Worm (Caenorhabditis elegans) whole organism, L4/young adult: ENCODE data around the gene fig-1.

ENCODE experiments used
- W03F9.2 ChIP-seq: fragments of 150-350 bp; optimal IDR thresholded peaks from 2 replicates; lab custom pipeline; 2014; ENCODE audit warnings: missing biosample characterization, missing genetic modification characterization
- dao-5 ChIP-seq: sonication (generic microtip); optimal IDR thresholded peaks from 2 replicates; lab custom pipeline; 2016; ENCODE audit warnings: missing genotype, missing genetic modification characterization, moderate library complexity, missing compliant biosample characterization
- him-1 ChIP-seq: sonication (generic microtip); optimal IDR thresholded peaks from 2 replicates; lab custom pipeline; 2016; ENCODE audit warnings: missing genotype, missing genetic modification reagents, missing genetic modification characterization, missing compliant biosample characterization

Gene fig-1

DNA sequence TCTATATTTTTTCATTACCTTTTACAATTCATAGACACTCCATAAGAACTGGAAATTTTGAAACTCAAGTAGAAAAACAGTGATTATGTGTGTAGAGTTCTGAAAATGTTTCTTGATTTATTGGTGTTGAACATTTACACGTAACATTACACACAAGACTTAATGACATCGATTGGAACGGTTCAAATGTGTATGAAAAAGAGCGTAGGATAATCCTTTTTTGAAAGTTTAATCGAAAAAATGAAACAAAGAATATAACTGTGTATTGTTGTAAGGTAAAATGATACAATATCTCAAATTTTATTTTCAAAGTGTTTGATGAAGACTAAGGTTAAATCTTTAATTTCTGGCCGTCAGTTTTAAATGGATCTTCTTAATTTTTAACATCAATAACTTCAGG lies at the start of gene fig-1:
TSS of gene fig-1 (minus strand) at position 101 of the 400 bp plus-strand sequence.
- no peak for TF ChIP-seq him-1 (tag; lab: Kevin White, UChicago)
- no peak for TF ChIP-seq dao-5 (tag; lab: Kevin White, UChicago)
- TF ChIP-seq W03F9.2, result no peak

DNA sequence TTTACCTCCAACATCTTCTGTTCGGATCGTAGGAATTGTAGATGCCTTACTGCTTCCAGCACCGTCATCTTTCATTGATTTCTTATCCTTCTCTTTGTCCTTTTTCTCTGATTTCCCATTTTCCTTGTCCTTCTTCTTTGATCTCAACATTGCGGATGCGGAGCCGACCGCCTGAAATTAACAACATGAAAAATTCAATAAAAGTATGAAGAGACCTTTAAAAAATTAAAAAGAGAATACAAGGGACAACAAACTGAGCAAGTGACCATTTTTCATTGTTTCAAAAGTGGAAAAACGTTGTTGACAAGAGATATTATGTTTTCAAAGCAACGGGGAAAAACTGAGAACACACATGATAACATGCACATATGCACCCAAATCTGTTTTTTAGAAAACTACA lies 49.7 kb upstream of the fig-1 start:
- TF ChIP-seq dao-5 (tag; lab: Kevin White, UChicago) (no peak), W03F9.2 (no peak), him-1 (tag; lab: Kevin White, UChicago) (no peak)

DNA sequence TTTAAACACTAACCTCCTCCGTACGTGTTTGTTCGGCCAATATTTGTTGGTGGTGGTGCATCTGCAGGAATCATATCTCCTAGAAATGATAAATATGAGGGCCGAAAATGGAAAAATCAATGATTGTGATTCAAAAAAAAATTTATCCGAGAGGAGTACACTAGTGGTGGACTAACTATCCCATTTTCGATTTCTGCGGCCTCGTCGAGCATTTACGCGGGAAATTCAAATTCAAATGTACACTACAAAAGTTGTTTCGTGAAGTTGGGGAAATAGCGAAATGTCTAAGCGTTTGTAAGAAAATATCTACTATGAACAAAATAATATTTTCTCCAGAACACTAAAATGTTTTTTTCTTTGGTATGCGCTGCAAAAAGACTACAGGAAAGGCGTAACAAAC lies 48.3 kb upstream of the fig-1 start:
- TF ChIP-seq dao-5 (tag; lab: Kevin White, UChicago) (no peak), W03F9.2 (peak; percentile 22)

DNA sequence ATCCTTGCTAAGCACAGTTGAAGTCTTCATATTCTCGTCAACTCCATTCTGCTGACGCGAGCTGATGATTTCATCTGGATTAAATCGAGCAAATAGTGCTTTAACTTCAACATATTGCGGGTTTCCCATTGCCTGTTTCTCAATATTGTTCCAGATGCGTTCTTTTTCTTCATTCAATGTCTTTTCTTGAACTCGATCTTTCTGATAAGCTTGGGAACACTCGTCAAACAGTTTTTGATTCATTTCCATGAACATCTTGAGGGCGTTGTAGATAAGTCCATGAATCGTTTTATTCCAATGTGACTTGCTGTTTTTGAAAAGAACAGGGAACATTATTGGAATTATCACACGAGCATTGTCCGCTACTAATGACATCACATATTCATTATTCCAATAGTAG lies 46.7 kb upstream of the fig-1 start:
- TF ChIP-seq W03F9.2, result no peak
- no peak for TF ChIP-seq him-1 (tag; lab: Kevin White, UChicago)
- TF ChIP-seq dao-5 (tag; lab: Kevin White, UChicago), result no peak

DNA sequence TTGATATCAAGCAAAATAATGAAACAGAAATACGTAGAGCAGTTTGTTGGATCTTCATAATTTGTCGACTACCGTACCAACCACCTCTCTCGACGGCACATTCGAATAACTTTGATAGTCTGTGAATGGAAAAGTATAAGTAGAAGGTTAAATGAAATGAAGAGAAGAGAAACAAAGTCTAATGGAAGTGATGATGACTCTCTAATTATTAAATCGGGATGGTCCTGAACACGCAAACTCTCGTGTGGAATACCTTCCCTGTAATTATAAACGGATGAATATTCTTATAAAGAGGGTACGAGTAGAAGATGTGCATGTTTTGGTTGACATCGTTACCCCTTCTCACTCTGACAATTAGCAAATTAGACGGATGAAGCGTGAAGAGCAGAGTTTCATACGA lies 41.8 kb upstream of the fig-1 start, which contains the start of the genes C13G3.12 and hot-6:
TSS of gene C13G3.12 (minus strand) at position 101 of the 400 bp plus-strand sequence.
TSS of gene hot-6 (minus strand) at position 121 of the 400 bp plus-strand sequence.
- TF ChIP-seq him-1 (tag; lab: Kevin White, UChicago), result no peak
- no peak for TF ChIP-seq W03F9.2
- TF ChIP-seq dao-5 (tag; lab: Kevin White, UChicago), result no peak

DNA sequence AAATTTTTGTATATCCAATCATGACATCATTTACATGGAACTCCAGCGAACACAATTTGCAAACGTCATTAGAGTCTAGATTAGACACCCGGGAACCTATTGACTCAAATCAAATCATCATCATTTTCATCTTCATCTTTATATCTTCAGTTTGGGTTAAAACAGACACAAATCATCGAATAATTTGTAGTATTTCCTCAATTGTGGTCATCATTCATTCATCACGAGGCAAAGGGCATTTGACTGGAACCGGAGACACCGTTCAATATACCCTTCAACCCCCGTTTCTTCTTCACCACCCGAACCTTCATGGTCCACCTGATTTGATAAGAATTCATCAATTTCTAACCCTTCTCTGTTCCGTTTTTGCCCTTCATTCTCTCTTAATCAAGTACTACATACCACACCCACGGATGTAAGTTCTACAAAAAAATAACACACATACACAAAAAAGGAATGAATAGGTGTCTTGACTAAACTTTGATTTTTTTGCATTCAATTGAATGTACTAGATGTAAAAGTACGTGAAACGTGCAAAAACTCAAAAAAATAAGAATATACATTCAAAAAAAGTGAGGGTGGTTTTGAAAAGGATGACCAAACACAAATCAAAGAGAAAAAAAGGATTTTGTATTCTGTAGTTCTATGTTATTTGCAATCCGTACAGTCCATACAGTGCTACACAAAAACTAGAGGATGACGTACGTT lies 36.0 kb upstream of the fig-1 start:
- TF ChIP-seq W03F9.2 (no peak), dao-5 (tag; lab: Kevin White, UChicago) (no peak), him-1 (tag; lab: Kevin White, UChicago) (no peak)

DNA sequence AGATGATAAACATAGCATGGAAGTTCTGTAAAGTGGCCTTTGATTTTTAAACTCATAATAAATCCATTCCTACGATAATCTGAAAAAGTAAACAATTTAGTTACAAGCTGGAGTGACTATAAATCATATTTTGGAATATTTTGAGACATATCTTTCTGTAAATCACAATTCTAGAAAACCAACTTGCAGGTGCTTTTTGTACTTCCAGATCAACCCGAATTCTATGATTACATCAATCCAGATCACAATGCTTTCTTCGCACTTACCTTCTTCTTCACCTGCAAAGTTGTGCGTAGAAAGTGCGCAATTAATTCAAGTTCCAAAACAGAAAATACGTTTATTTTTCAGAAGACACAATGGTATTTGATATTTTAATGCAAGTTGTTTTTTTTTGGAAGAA lies 33.7 kb upstream of the fig-1 start:
- no peak for TF ChIP-seq dao-5 (tag; lab: Kevin White, UChicago)

DNA sequence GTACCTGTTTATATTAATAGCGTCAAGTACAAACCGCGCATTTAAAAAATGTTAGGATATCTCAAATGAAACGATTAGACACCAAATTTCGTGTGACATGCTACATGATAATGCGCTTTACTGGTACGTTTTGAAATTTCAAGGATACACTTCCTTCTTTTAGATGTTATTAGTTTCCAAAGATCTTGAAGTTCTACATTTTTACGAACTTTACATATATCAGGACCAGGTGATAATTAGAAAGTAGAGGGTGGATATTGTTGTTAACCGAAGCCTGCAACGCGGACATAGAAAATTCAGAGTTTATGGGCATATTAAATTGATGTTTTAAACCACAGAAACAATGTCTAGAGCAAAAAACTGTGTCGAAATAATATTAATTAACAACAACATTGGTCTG lies 32.2 kb upstream of the fig-1 start:
- TF ChIP-seq dao-5 (tag; lab: Kevin White, UChicago) (no peak), W03F9.2 (no peak), him-1 (tag; lab: Kevin White, UChicago) (no peak)

DNA sequence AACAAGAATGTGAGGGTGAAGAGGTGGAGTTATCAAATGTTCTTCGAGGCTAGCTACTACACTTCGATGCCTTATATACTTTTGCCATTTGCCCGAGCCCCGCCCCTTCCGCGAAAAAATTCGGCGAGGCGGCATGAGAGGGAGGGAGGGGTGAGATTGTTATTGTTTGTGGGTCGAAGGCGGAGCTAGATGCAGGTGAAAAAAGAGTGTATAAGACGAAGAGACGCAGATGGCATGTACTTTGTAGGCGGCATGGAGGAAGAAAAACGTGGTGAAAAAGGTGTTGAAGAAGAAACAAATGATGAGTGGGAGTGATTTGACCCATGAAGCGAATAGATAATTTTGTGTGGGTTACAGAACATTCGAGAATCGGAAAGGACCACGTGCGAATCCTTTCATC lies 31.4 kb upstream of the fig-1 start, which contains the start of gene C13G3.1:
TSS of gene C13G3.1 (minus strand) at position 47 of the 400 bp plus-strand sequence.
- TF ChIP-seq dao-5 (tag; lab: Kevin White, UChicago) (no peak), him-1 (tag; lab: Kevin White, UChicago) (no peak), W03F9.2 (no peak)

DNA sequence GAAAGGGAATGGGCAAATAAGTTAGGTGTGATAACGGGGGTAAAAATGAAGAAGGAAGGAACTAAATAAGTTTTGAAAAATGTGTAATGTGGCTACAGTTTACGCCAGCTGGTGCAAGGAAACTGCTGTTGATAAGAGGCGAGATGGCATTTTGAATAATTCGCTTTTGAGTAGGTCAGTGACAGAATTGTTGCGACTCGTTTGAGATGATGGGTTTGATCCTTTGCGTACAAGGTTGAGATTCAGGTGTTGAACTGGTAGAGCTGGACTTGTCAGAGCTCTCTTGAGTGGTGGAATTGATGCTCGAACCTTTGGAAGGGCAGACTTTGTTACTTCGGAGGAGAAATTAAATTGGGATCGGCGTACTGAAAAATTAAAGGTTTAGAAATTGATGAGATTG lies 30.8 kb upstream of the fig-1 start:
- TF ChIP-seq dao-5 (tag; lab: Kevin White, UChicago) (no peak), him-1 (tag; lab: Kevin White, UChicago) (no peak), W03F9.2 (no peak)

DNA sequence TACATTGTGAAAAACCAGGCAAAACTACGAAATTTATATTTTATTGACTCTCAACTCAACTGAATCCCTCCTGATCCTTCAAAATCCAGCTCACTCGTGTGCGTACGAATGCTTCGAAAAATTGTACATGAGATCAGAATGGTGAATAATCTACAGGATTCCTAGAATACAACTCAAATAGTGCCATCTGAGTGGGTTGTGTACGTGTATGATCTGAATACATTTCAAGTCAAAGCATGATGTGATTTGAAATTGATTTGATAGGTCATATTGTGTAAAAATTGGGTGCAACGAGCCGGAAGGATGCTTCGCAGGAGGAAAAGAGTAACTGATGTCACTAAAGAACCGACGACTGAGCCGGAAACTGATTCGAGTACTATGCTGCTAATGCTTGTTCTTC lies 29.8 kb upstream of the fig-1 start:
- TF ChIP-seq dao-5 (tag; lab: Kevin White, UChicago) (no peak), him-1 (tag; lab: Kevin White, UChicago) (no peak), W03F9.2 (no peak)

DNA sequence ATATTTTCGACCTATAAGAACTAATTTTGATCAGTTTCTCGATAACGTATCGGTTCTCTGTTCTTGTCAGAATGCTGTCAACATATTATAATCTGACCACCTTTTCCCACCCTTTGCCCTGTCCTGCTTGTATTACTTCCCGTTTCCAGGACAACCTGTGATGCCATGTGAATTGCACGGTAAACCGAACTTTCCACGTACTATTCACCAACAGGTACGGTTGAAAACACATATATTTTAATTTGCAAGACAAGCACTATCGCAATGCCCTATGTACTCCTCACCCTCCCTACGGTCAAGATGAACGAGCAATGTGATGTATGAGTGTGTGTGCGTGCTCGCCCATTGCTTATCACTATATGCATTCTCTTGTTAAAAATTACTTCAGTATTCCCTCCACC lies 28.1 kb upstream of the fig-1 start:
- TF ChIP-seq W03F9.2, result no peak
- TF ChIP-seq him-1 (tag; lab: Kevin White, UChicago), result no peak
- TF ChIP-seq dao-5 (tag; lab: Kevin White, UChicago), result no peak

DNA sequence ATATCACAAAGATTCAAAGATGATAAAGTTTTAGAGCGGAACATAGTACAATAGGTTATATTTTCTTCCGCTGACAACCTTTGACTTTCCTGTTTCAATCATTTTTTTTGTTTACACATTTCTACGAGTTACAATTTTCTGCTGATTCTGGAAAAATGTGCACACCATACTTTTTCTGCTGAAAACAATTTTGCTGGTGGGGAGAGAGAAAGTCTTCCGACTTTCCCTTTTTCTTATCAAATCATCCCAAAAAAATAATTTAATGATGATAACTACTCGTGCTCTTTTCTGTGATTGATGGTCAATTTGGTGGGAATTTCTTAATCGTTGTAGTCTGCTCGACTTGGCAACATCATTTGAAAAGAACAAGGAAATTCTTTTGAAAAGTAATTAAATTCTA lies 26.6 kb upstream of the fig-1 start:
- no peak for TF ChIP-seq him-1 (tag; lab: Kevin White, UChicago)
- TF ChIP-seq dao-5 (tag; lab: Kevin White, UChicago), result no peak
- TF ChIP-seq W03F9.2, result no peak

DNA sequence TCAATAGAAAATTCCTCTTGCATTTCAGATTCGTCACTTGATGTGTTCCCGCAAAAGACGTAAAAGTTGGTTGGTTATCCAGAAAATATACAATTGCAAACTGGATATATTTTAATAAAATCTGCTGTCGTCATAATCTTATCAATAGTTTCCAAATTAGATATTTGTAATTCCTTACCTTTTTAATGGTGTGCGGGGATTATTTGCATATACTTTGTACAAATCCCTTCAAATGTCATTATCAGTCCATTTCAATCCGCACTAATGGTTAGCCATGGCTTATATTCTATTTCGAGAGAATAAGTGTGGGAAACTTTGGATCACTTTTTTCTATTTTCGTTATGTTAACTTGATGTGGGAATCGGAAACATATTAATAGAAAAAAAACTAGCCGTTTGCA lies 23.1 kb upstream of the fig-1 start:
- TF ChIP-seq W03F9.2 (no peak), dao-5 (tag; lab: Kevin White, UChicago) (no peak), him-1 (tag; lab: Kevin White, UChicago) (no peak)

DNA sequence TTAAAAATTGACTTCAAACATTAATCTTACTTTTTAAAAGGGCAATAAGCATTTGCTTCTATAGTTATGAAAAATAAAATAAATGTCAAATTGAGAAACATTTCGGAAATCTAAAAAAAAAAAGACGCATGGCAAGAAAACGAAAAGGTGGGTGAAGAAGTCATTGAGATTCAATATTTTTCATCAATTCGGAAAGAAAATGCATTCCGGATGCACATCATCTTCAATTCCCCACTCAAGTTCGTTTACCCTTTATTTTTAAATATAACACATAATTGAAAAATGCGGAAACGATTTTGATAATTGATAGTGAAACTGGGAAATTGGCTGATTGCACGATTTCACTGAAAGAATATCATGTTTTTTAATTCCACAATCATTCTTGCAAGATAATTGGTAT lies 21.4 kb upstream of the fig-1 start, which contains the start of gene F53B7.4:
TSS of gene F53B7.4 (minus strand) at position 101 of the 400 bp plus-strand sequence.
- TF ChIP-seq dao-5 (tag; lab: Kevin White, UChicago) (no peak), him-1 (tag; lab: Kevin White, UChicago) (no peak), W03F9.2 (no peak)
